Fruit fly (Drosophila melanogaster) whole organism, embryonic: ENCODE results near the gene Syx16.

Experiments used
- Atf3 ChIP-seq: fragments of 200-800 bp; sonication (Bioruptor generic); optimal IDR thresholded peaks from 3 replicates; lab custom pipeline; 2016; ENCODE audit warnings: missing biosample characterization, missing genetic modification characterization
- CG1024 ChIP-seq: fragments of 200-800 bp; sonication (Bioruptor generic); IDR thresholded peaks from 2 replicates; pipeline ENCODE4 v1.3.6; 2022; ENCODE audit warnings: missing biosample characterization, missing genetic modification characterization
- CG10267 ChIP-seq: fragments of 200-800 bp; sonication (Bioruptor generic); optimal IDR thresholded peaks from 2 replicates; lab custom pipeline; 2018; ENCODE audit warnings: missing biosample characterization, mild to moderate bottlenecking, missing genetic modification characterization, moderate library complexity
- CG11093 ChIP-seq: fragments of 200-800 bp; sonication (Bioruptor generic); IDR thresholded peaks from 3 replicates; pipeline ENCODE4 v1.3.6; 2022; ENCODE audit warnings: missing biosample characterization, missing genetic modification characterization
- CG11247 ChIP-seq: fragments of 200-800 bp; sonication (Bioruptor generic); IDR thresholded peaks from 2 replicates; pipeline ENCODE4 v1.3.6; 2022; ENCODE audit warnings: missing biosample characterization, missing genetic modification characterization
- CG14860 ChIP-seq: fragments of 200-800 bp; sonication (Bioruptor generic); IDR thresholded peaks from 3 replicates; pipeline ENCODE4 v1.3.6; 2022; ENCODE audit warnings: missing biosample characterization, missing genetic modification characterization; ENCODE audit not compliant: partially characterized antibody
- CG1602 ChIP-seq: fragments of 200-800 bp; sonication (Bioruptor generic); optimal IDR thresholded peaks from 3 replicates; lab custom pipeline; 2016; ENCODE audit warnings: missing biosample characterization, missing genetic modification characterization
- CG16813 ChIP-seq: fragments of 200-800 bp; sonication (Bioruptor generic); IDR thresholded peaks from 3 replicates; pipeline ENCODE4 v1.3.6; 2022; ENCODE audit warnings: missing biosample characterization, missing genetic modification characterization; ENCODE audit not compliant: partially characterized antibody
- CG16815 ChIP-seq: fragments of 200-800 bp; sonication (Bioruptor generic); optimal IDR thresholded peaks from 3 replicates; lab custom pipeline; 2017; ENCODE audit warnings: missing biosample characterization, mild to moderate bottlenecking, missing genetic modification characterization
- CG17186 ChIP-seq: fragments of 200-800 bp; sonication (Bioruptor generic); optimal IDR thresholded peaks from 3 replicates; lab custom pipeline; 2017; ENCODE audit warnings: missing biosample characterization, missing genetic modification reagents, missing genetic modification characterization
- CG1792 ChIP-seq: fragments of 200-800 bp; sonication (Bioruptor generic); optimal IDR thresholded peaks from 2 replicates; lab custom pipeline; 2016; ENCODE audit warnings: missing biosample characterization, missing genetic modification characterization
- CG2116 ChIP-seq: fragments of 200-800 bp; sonication (Bioruptor generic); optimal IDR thresholded peaks from 3 replicates; lab custom pipeline; 2018; ENCODE audit warnings: missing biosample characterization, mild to moderate bottlenecking, missing genetic modification characterization
- CG30020 ChIP-seq: fragments of 200-800 bp; optimal IDR thresholded peaks from 2 replicates; lab custom pipeline; 2019; ENCODE audit warnings: missing biosample characterization, mild to moderate bottlenecking, missing genetic modification characterization, moderate library complexity
- CG3065 ChIP-seq: fragments of 200-800 bp; sonication (Bioruptor generic); optimal IDR thresholded peaks from 2 replicates; lab custom pipeline; 2016; ENCODE audit warnings: missing biosample characterization, missing genetic modification characterization
- CG32532 ChIP-seq: fragments of 200-800 bp; sonication (Bioruptor generic); IDR thresholded peaks from 2 replicates; pipeline ENCODE4 v1.3.6; 2022; ENCODE audit warnings: missing biosample characterization, missing genetic modification characterization
- CG3847 ChIP-seq: fragments of 200-800 bp; sonication (Bioruptor generic); IDR thresholded peaks from 2 replicates; pipeline ENCODE4 v1.3.6; 2022; ENCODE audit warnings: missing biosample characterization, missing genetic modification characterization
- CG4820 ChIP-seq: fragments of 200-800 bp; sonication (Bioruptor generic); optimal IDR thresholded peaks from 3 replicates; lab custom pipeline; 2016; ENCODE audit warnings: missing biosample characterization, missing genetic modification characterization
- CG5953 ChIP-seq: fragments of 200-800 bp; sonication (Bioruptor generic); IDR thresholded peaks from 2 replicates; pipeline ENCODE4 v1.3.6; 2022; ENCODE audit warnings: missing biosample characterization, missing genetic modification characterization
- CG7556 ChIP-seq: fragments of 200-800 bp; sonication (Bioruptor generic); optimal IDR thresholded peaks from 2 replicates; lab custom pipeline; 2017; ENCODE audit warnings: missing biosample characterization, mild to moderate bottlenecking, missing genetic modification characterization
- CG7786 ChIP-seq: fragments of 200-800 bp; sonication (Bioruptor generic); optimal IDR thresholded peaks from 2 replicates; lab custom pipeline; 2016; ENCODE audit warnings: missing biosample characterization, missing genetic modification characterization
- CG8388 ChIP-seq: fragments of 200-800 bp; sonication (Bioruptor generic); optimal IDR thresholded peaks from 2 replicates; lab custom pipeline; 2019; ENCODE audit warnings: missing biosample characterization, mild to moderate bottlenecking, missing genetic modification characterization, moderate library complexity
- CG9932 ChIP-seq: fragments of 200-800 bp; sonication (Bioruptor generic); IDR thresholded peaks from 2 replicates; pipeline ENCODE4 v1.3.6; 2022; ENCODE audit warnings: missing biosample characterization, missing genetic modification characterization
- Chrac-16 ChIP-seq: fragments of 200-800 bp; sonication (Bioruptor generic); optimal IDR thresholded peaks from 3 replicates; lab custom pipeline; 2016; ENCODE audit warnings: missing biosample characterization, missing genetic modification characterization
- Ets65A ChIP-seq: fragments of 200-800 bp; sonication (Bioruptor generic); peaks from one replicate; lab custom pipeline; 2016; ENCODE audit warnings: missing biosample characterization, missing genetic modification characterization
- H2.0 ChIP-seq: fragments of 200-800 bp; sonication (Bioruptor generic); IDR thresholded peaks from 2 replicates; pipeline ENCODE4 v1.3.6; 2022; ENCODE audit warnings: missing biosample characterization, missing genetic modification characterization
- HLH54F ChIP-seq: fragments of 200-800 bp; sonication (Bioruptor generic); optimal IDR thresholded peaks from 3 replicates; lab custom pipeline; 2016; ENCODE audit warnings: missing biosample characterization, missing genetic modification characterization
- MESR4 ChIP-seq: fragments of 200-800 bp; sonication (Bioruptor generic); optimal IDR thresholded peaks from 2 replicates; lab custom pipeline; 2018; ENCODE audit warnings: missing biosample characterization, mild to moderate bottlenecking, missing genetic modification characterization, moderate library complexity
- Rfx ChIP-seq: fragments of 200-800 bp; sonication (Bioruptor generic); IDR thresholded peaks from 2 replicates; pipeline ENCODE4 v1.3.6; 2022; ENCODE audit warnings: missing biosample characterization, missing genetic modification characterization
- Xbp1 ChIP-seq: fragments of 200-800 bp; sonication (Bioruptor generic); optimal IDR thresholded peaks from 3 replicates; lab custom pipeline; 2016; ENCODE audit warnings: missing biosample characterization, mild to moderate bottlenecking, missing genetic modification characterization
- cas ChIP-seq: fragments of 200-800 bp; sonication (Bioruptor generic); IDR thresholded peaks from 2 replicates; pipeline ENCODE4 v1.3.6; 2022; ENCODE audit warnings: missing biosample characterization, missing genetic modification characterization
- dmrt11E ChIP-seq: fragments of 200-800 bp; sonication (Bioruptor generic); optimal IDR thresholded peaks from 3 replicates; lab custom pipeline; 2018; ENCODE audit warnings: missing biosample characterization, mild to moderate bottlenecking, missing genetic modification characterization, moderate library complexity
- gro ChIP-seq: fragments of 200-800 bp; sonication (Bioruptor generic); optimal IDR thresholded peaks from 2 replicates; lab custom pipeline; 2016; ENCODE audit warnings: missing biosample characterization, missing genetic modification characterization
- gt ChIP-seq: fragments of 200-800 bp; sonication (Bioruptor generic); IDR thresholded peaks from 2 replicates; pipeline ENCODE4 v1.3.6; 2022; ENCODE audit warnings: missing biosample characterization, missing genetic modification characterization
- hbn ChIP-seq: fragments of 200-800 bp; sonication (Bioruptor generic); IDR thresholded peaks from 2 replicates; pipeline ENCODE4 v1.3.6; 2022; ENCODE audit warnings: missing biosample characterization, missing genetic modification characterization; ENCODE audit not compliant: partially characterized antibody
- ind ChIP-seq: fragments of 200-800 bp; sonication (Bioruptor generic); optimal IDR thresholded peaks from 3 replicates; lab custom pipeline; 2016; ENCODE audit warnings: missing biosample characterization, missing genetic modification characterization
- inv ChIP-seq: fragments of 200-800 bp; sonication (Bioruptor generic); IDR thresholded peaks from 2 replicates; pipeline ENCODE4 v1.3.6; 2022; ENCODE audit warnings: missing biosample characterization, missing genetic modification characterization; ENCODE audit not compliant: partially characterized antibody
- p53 ChIP-seq: fragments of 200-800 bp; sonication (Bioruptor generic); optimal IDR thresholded peaks from 2 replicates; lab custom pipeline; 2016; ENCODE audit warnings: missing biosample characterization, missing genetic modification characterization
- prd ChIP-seq, 3 experiments: fragments of >200 bp in 2 of 3; fragments of 200-800 bp in 1 of 3; sonication (Bioruptor generic) in 1 of 3; optimal IDR thresholded peaks in 2 of 3; IDR thresholded peaks in 1 of 3; 2 replicates in 2 of 3; 3 replicates in 1 of 3; pipeline versions ENCODE4 v1.3.6 to Lab custom; 2017 to 2022; ENCODE audit warnings: missing biosample characterization in 1 of 3, missing genetic modification characterization in 1 of 3
- pzg ChIP-seq: fragments of 200-800 bp; sonication (Bioruptor generic); optimal IDR thresholded peaks from 3 replicates; lab custom pipeline; 2018; ENCODE audit warnings: missing biosample characterization, mild to moderate bottlenecking, missing genetic modification characterization, moderate library complexity
- row ChIP-seq: fragments of 200-800 bp; sonication (Bioruptor generic); IDR thresholded peaks from 3 replicates; pipeline ENCODE4 v1.3.6; 2022; ENCODE audit warnings: missing biosample characterization, missing genetic modification characterization
- run ChIP-seq: fragments of 200-800 bp; sonication (Bioruptor generic); optimal IDR thresholded peaks from 3 replicates; lab custom pipeline; 2018; ENCODE audit warnings: missing biosample characterization, mild to moderate bottlenecking, missing genetic modification characterization
- shn ChIP-seq: fragments of 200-800 bp; sonication (Bioruptor generic); optimal IDR thresholded peaks from 3 replicates; lab custom pipeline; 2016; ENCODE audit warnings: missing biosample characterization, missing genetic modification characterization
- sima ChIP-seq: fragments of 200-800 bp; sonication (Bioruptor generic); optimal IDR thresholded peaks from 2 replicates; lab custom pipeline; 2016; ENCODE audit warnings: missing biosample characterization, missing genetic modification characterization
- sob ChIP-seq: fragments of 200-800 bp; sonication (Bioruptor generic); IDR thresholded peaks from 2 replicates; pipeline ENCODE4 v1.3.6; 2022; ENCODE audit warnings: missing biosample characterization, missing genetic modification characterization
- sug ChIP-seq: fragments of 200-800 bp; optimal IDR thresholded peaks from 2 replicates; lab custom pipeline; 2019; ENCODE audit warnings: missing biosample characterization, mild to moderate bottlenecking, missing genetic modification characterization, moderate library complexity
- ttk ChIP-seq: fragments of 200-800 bp; sonication (Bioruptor generic); IDR thresholded peaks from 2 replicates; pipeline ENCODE4 v2.1.2; 2022; ENCODE audit warnings: missing biosample characterization, missing genetic modification characterization
- tup ChIP-seq: fragments of 200-800 bp; sonication (Bioruptor generic); optimal IDR thresholded peaks from 2 replicates; lab custom pipeline; 2016; ENCODE audit warnings: missing biosample characterization, mild to moderate bottlenecking, missing genetic modification characterization, moderate library complexity
- vvl ChIP-seq: fragments of 200-800 bp; sonication (Bioruptor generic); IDR thresholded peaks from 2 replicates; pipeline ENCODE4 v1.3.6; 2022; ENCODE audit warnings: missing biosample characterization, missing genetic modification characterization
- zen ChIP-seq: fragments of 200-800 bp; sonication (Bioruptor generic); optimal IDR thresholded peaks from 3 replicates; lab custom pipeline; 2018; ENCODE audit warnings: missing biosample characterization, mild to moderate bottlenecking, missing genetic modification characterization, moderate library complexity

Gene Syx16

dm6 chrX:20394066-20394913, 739 bp upstream of the Syx16 start, which contains the start of gene HERC2 (continued):
- peak; percentile 89 for TF ChIP-seq CG14860 (GFP tag; lab: Robert Waterston, UW)
- no peak for TF ChIP-seq CG3065 (GFP tag; lab: Kevin White, UChicago)
- peak; percentile 25 for TF ChIP-seq p53 (GFP tag; lab: Kevin White, UChicago)
- no peak for TF ChIP-seq CG5953
- peak; percentile 75 for TF ChIP-seq CG32532 (GFP tag; lab: Robert Waterston, UW)
- peak; percentile 66 for TF ChIP-seq vvl
- peak; percentile 82 for TF ChIP-seq hbn (GFP tag; lab: Robert Waterston, UW)
- TF ChIP-seq H2.0 (GFP tag; lab: Robert Waterston, UW): peak; percentile 39; the same call in 1 of the 2 replicates
- TF ChIP-seq sug (tag; lab: Kevin White, UChicago): no peak
- peak; percentile 70 for TF ChIP-seq pzg (GFP tag; lab: Kevin White, UChicago)
- TF ChIP-seq inv (GFP tag; lab: Robert Waterston, UW): peak; percentile 79
- no peak for TF ChIP-seq CG7556
- TF ChIP-seq CG2116: peak; percentile 67
- TF ChIP-seq Atf3 (GFP tag; lab: Kevin White, UChicago): peak; percentile 41
- peak; percentile 79 for TF ChIP-seq CG9932 (GFP tag; lab: Robert Waterston, UW)
- no peak for TF ChIP-seq run
- peak; percentile 52 for TF ChIP-seq HLH54F (GFP tag; lab: Kevin White, UChicago)
- TF ChIP-seq CG1602 (GFP tag; lab: Kevin White, UChicago): peak; percentile 14
- TF ChIP-seq Xbp1 (GFP tag; lab: Kevin White, UChicago): peak; percentile 53
- TF ChIP-seq sima (GFP tag; lab: Kevin White, UChicago): no peak
- peak; percentile 91 for TF ChIP-seq CG16813 (GFP tag; lab: Robert Waterston, UW)
- peak; percentile 58 for TF ChIP-seq ind (GFP tag; lab: Kevin White, UChicago)
- TF ChIP-seq gt (GFP tag; lab: Robert Waterston, UW): no peak
- TF ChIP-seq CG17186: peak; percentile 17
- peak; percentile 41 for TF ChIP-seq CG1792
- TF ChIP-seq CG3847: peak; percentile 40; the same call in 1 of the 2 replicates
- peak; percentile 67 for TF ChIP-seq CG7786 (GFP tag; lab: Kevin White, UChicago)
- no peak for TF ChIP-seq gro (GFP tag; lab: Kevin White, UChicago)
- TF ChIP-seq prd (optimal IDR thresholded peaks at IDR 0.05; lab: Kevin White, UChicago): no peak
- peak; percentile 77 for TF ChIP-seq prd (GFP tag; IDR thresholded peaks at IDR 0.05; lab: Robert Waterston, UW)
- peak; percentile 46 for TF ChIP-seq CG30020 (tag; lab: Kevin White, UChicago)
- TF ChIP-seq CG4820 (GFP tag; lab: Kevin White, UChicago): peak; percentile 17
- TF ChIP-seq CG8388 (GFP tag; lab: Kevin White, UChicago): peak; percentile 29
- TF ChIP-seq Rfx (GFP tag; lab: Robert Waterston, UW): peak; percentile 81
- peak; percentile 39; the same call in 1 of the 2 replicates for TF ChIP-seq cas
- TF ChIP-seq dmrt11E (tag; lab: Kevin White, UChicago): peak; percentile 6
- TF ChIP-seq CG16815 (GFP tag; lab: Kevin White, UChicago): peak; percentile 23
- TF ChIP-seq sob (GFP tag; lab: Robert Waterston, UW): peak; percentile 63; the same call in 1 of the 2 replicates
- TF ChIP-seq row (GFP tag; lab: Robert Waterston, UW): peak; percentile 72
- TF ChIP-seq MESR4 (GFP tag; lab: Kevin White, UChicago): peak; percentile 78
- TF ChIP-seq CG10267: peak; percentile 46
- TF ChIP-seq CG11093 (GFP tag; lab: Robert Waterston, UW): 0 out of 3 replicates have a peak, but pooled peaks have one; percentile 40
- TF ChIP-seq CG11247 (GFP tag; lab: Robert Waterston, UW): peak; percentile 57
- TF ChIP-seq Chrac-16 (GFP tag; lab: Kevin White, UChicago): peak; percentile 51
- peak; percentile 45; the same call in 1 of the 2 replicates for TF ChIP-seq ttk
- peak; percentile 37 for TF ChIP-seq shn (GFP tag; lab: Kevin White, UChicago)
- TF ChIP-seq zen (tag; lab: Kevin White, UChicago): peak; percentile 37
- TF ChIP-seq CG1024 (GFP tag; lab: Robert Waterston, UW): peak; percentile 55; the same call in 1 of the 2 replicates
- peak; percentile 93 for TF ChIP-seq Ets65A (GFP tag; lab: Kevin White, UChicago)
- TF ChIP-seq tup (GFP tag; lab: Kevin White, UChicago): no peak
